Worm (Caenorhabditis elegans) whole organism, L3 larva: ENCODE measurements around the gene col-94.

ENCODE experiments used
- ZK546.5 ChIP-seq: sonication (generic microtip); optimal IDR thresholded peaks from 2 replicates; lab custom pipeline; 2017; ENCODE audit warnings: missing biosample characterization, missing genetic modification characterization
- aly-2 ChIP-seq: fragments of 150-350 bp; optimal IDR thresholded peaks from 2 replicates; lab custom pipeline; 2014; ENCODE audit warnings: missing biosample characterization, missing genetic modification characterization
- ama-1 ChIP-seq: fragments of 150-350 bp; optimal IDR thresholded peaks from 2 replicates; lab custom pipeline; 2018
- daf-12 ChIP-seq: fragments of 150-350 bp; optimal IDR thresholded peaks from 2 replicates; lab custom pipeline; 2014; ENCODE audit warnings: missing biosample characterization, missing genetic modification reagents, missing genetic modification characterization
- egl-27 ChIP-seq: sonication (generic microtip); optimal IDR thresholded peaks from 4 replicates; lab custom pipeline; 2017; ENCODE audit warnings: missing biosample characterization, missing genetic modification reagents, missing genetic modification characterization
- egl-5 ChIP-seq: fragments of 150-350 bp; optimal IDR thresholded peaks from 2 replicates; lab custom pipeline; 2017; ENCODE audit warnings: missing biosample characterization, missing genetic modification reagents, missing genetic modification characterization, inconsistent platforms
- elt-1 ChIP-seq: fragments of 150-350 bp; optimal IDR thresholded peaks from 2 replicates; lab custom pipeline; 2014; ENCODE audit warnings: missing biosample characterization, missing genetic modification characterization
- elt-2 ChIP-seq: sonication (generic microtip); optimal IDR thresholded peaks from 2 replicates; lab custom pipeline; 2016; ENCODE audit warnings: missing genetic modification reagents, mild to moderate bottlenecking, missing genetic modification characterization, missing compliant biosample characterization
- elt-3 ChIP-seq, 3 experiments: fragments of 150-350 bp in 1 of 3; sonication (generic microtip) in 2 of 3; optimal IDR thresholded peaks; 2 replicates in 2 of 3; 4 replicates in 1 of 3; lab custom pipeline; 2014 to 2017; ENCODE audit warnings: missing biosample characterization in 3 of 3, missing genetic modification characterization in 3 of 3
- eor-1 ChIP-seq, 2 experiments: fragments of 150-350 bp; optimal IDR thresholded peaks; 2 replicates each; lab custom pipeline; 2014 to 2018; ENCODE audit warnings: missing biosample characterization in 2 of 2, missing genetic modification characterization in 2 of 2
- fkh-2 ChIP-seq: fragments of 150-350 bp; optimal IDR thresholded peaks from 2 replicates; lab custom pipeline; 2014; ENCODE audit warnings: missing biosample characterization, missing genetic modification reagents, missing genetic modification characterization
- hmg-11 ChIP-seq: sonication (generic microtip); optimal IDR thresholded peaks from 2 replicates; lab custom pipeline; 2016; ENCODE audit warnings: missing genetic modification characterization, missing compliant biosample characterization
- jun-1 ChIP-seq: fragments of 150-350 bp; optimal IDR thresholded peaks from 2 replicates; lab custom pipeline; 2014; ENCODE audit warnings: missing biosample characterization, missing genetic modification reagents, missing genetic modification characterization
- lin-39 ChIP-seq: fragments of 150-350 bp; optimal IDR thresholded peaks from 2 replicates; lab custom pipeline; 2018; ENCODE audit warnings: missing biosample characterization, missing genetic modification reagents, missing genetic modification characterization
- lsy-12 ChIP-seq: sonication (generic microtip); optimal IDR thresholded peaks from 2 replicates; lab custom pipeline; 2016; ENCODE audit warnings: mild to moderate bottlenecking, missing genetic modification characterization, missing compliant biosample characterization
- mdl-1 ChIP-seq: fragments of 150-350 bp; optimal IDR thresholded peaks from 2 replicates; lab custom pipeline; 2014; ENCODE audit warnings: missing biosample characterization, missing genetic modification characterization
- nhr-11 ChIP-seq: fragments of 150-350 bp; optimal IDR thresholded peaks from 2 replicates; lab custom pipeline; 2014; ENCODE audit warnings: missing biosample characterization, missing genetic modification characterization
- nhr-23 ChIP-seq: fragments of 150-350 bp; optimal IDR thresholded peaks from 2 replicates; lab custom pipeline; 2014; ENCODE audit warnings: missing biosample characterization, missing genetic modification reagents, missing genetic modification characterization
- nhr-25 ChIP-seq: sonication (generic microtip); optimal IDR thresholded peaks from 2 replicates; lab custom pipeline; 2017; ENCODE audit warnings: missing biosample characterization, missing genetic modification characterization
- nhr-28 ChIP-seq: fragments of 150-350 bp; optimal IDR thresholded peaks from 2 replicates; lab custom pipeline; 2014; ENCODE audit warnings: missing biosample characterization, missing genetic modification characterization
- nhr-43 ChIP-seq: sonication (generic microtip); optimal IDR thresholded peaks from 2 replicates; lab custom pipeline; 2016; ENCODE audit warnings: mild to moderate bottlenecking, missing genetic modification characterization, missing compliant biosample characterization; ENCODE audit not compliant: poor library complexity, severe bottlenecking
- nhr-67 ChIP-seq: fragments of 150-350 bp; optimal IDR thresholded peaks from 2 replicates; lab custom pipeline; 2014; ENCODE audit warnings: missing biosample characterization, missing genetic modification characterization
- nhr-76 ChIP-seq: fragments of 150-350 bp; sonication (generic microtip); optimal IDR thresholded peaks from 5 replicates; lab custom pipeline; 2014; ENCODE audit warnings: missing biosample characterization, missing genetic modification characterization
- nhr-77 ChIP-seq: fragments of 150-350 bp; optimal IDR thresholded peaks from 2 replicates; lab custom pipeline; 2014; ENCODE audit warnings: missing biosample characterization, missing genetic modification characterization
- pha-4 ChIP-seq: fragments of 150-350 bp; optimal IDR thresholded peaks from 2 replicates; lab custom pipeline; 2014; ENCODE audit warnings: missing biosample characterization, missing genetic modification reagents, missing genetic modification characterization
- pqm-1 ChIP-seq: fragments of 150-350 bp; optimal IDR thresholded peaks from 2 replicates; lab custom pipeline; 2017; ENCODE audit warnings: missing biosample characterization, missing genetic modification characterization, inconsistent platforms
- sea-2 ChIP-seq: fragments of 150-350 bp; sonication (generic microtip); optimal IDR thresholded peaks from 4 replicates; lab custom pipeline; 2014; ENCODE audit warnings: missing biosample characterization, missing genetic modification reagents, missing genetic modification characterization
- skn-1 ChIP-seq: fragments of 150-350 bp; optimal IDR thresholded peaks from 2 replicates; lab custom pipeline; 2014; ENCODE audit warnings: missing biosample characterization, missing genetic modification characterization
- snpc-4 ChIP-seq: fragments of 150-350 bp; optimal IDR thresholded peaks from 2 replicates; lab custom pipeline; 2014; ENCODE audit warnings: missing biosample characterization, missing genetic modification characterization
- tbx-2 ChIP-seq: sonication (generic microtip); optimal IDR thresholded peaks from 2 replicates; lab custom pipeline; 2016; ENCODE audit warnings: mild to moderate bottlenecking, missing genetic modification characterization, missing compliant biosample characterization
- unc-62 ChIP-seq: fragments of 150-350 bp; sonication (generic microtip); optimal IDR thresholded peaks from 4 replicates; lab custom pipeline; 2014; ENCODE audit warnings: missing biosample characterization, missing genetic modification reagents, missing genetic modification characterization
- zag-1 ChIP-seq: fragments of 150-350 bp; optimal IDR thresholded peaks from 2 replicates; lab custom pipeline; 2014; ENCODE audit warnings: missing biosample characterization, missing genetic modification characterization
- ztf-11 ChIP-seq: fragments of 150-350 bp; optimal IDR thresholded peaks from 2 replicates; lab custom pipeline; 2014; ENCODE audit warnings: missing biosample characterization, missing genetic modification characterization
- ztf-4 ChIP-seq: fragments of 150-350 bp; optimal IDR thresholded peaks from 2 replicates; lab custom pipeline; 2014; ENCODE audit warnings: missing biosample characterization, missing genetic modification characterization

The col-94 gene

ce11 chrIII:10989491-10990032 is 1.9 kb upstream of the col-94 start (continued):
- TF ChIP-seq pqm-1 (tag; lab: Kevin White, UChicago) = peak; percentile 37
- TF ChIP-seq jun-1 (tag; lab: Kevin White, UChicago) = peak; percentile 89
- peak; percentile 95 for TF ChIP-seq nhr-23 (tag; lab: Kevin White, UChicago)
- peak; percentile 87 for TF ChIP-seq nhr-77
- TF ChIP-seq aly-2 = peak; percentile 88
- TF ChIP-seq daf-12 = no peak
- TF ChIP-seq nhr-11 (tag; lab: Kevin White, UChicago) = peak; percentile 26
- no peak for TF ChIP-seq nhr-28 (tag; lab: Kevin White, UChicago)
- peak; percentile 76 for TF ChIP-seq unc-62 (GFP tag; lab: Kevin White, UChicago)
- TF ChIP-seq ZK546.5 = no peak
- TF ChIP-seq hmg-11 (tag; lab: Kevin White, UChicago) = peak; percentile 100
- TF ChIP-seq zag-1 (tag; lab: Kevin White, UChicago) = peak; percentile 67

DNA sequence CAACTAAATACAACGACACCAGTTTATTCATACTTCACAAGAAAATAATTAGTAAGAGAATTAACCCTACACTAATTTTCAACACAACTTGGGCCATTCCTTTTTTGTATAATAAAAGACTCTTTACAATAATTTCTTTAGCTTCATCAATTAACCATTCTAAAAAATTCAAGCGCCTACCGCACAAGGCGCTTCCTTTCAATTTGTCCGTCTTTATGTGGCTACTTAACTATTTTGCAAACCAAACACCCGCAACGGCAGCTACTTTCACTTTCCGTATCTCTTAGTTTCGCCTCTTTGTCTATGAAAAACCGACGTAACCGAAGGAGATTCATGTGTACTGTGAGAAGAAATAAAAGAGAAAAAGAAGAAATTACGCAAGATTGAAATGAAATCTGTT is 1.2 kb downstream of the col-94 start:
- TF ChIP-seq nhr-25 (tag; lab: Kevin White, UChicago) (peak; percentile 25), nhr-43 (peak; percentile 48)
- TF ChIP-seq, all 47 proteins: peak for 2; not testable (repeated sequence) for 45

DNA sequence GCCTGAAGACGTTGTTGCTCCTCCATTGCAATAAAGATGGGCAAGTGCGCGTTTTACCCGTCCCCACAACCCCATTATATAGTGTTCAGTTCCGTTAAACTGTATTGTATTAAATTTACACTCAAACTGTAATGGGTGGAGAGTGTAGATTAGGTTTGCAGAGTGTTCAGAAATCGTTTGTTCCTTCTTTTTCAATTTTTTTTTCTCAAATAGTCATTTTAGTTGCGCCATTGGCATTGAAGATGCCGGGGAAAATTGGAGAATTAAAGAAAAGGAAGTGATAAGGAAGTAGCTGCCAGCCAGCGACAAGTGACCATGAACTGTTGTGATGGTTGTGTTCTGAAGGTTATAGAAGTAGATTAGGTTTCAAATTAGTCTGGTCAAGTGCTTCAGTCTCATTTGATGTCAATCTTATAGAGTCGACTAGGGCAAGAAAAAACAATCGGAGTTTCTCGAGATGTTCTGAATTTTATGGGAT is 2.1 kb downstream of the col-94 start, which contains the start of gene col-93:
TSS of gene col-93 (minus strand) at position 51 of the 478 bp plus-strand sequence.
- no peak for TF ChIP-seq elt-1 (tag; lab: Kevin White, UChicago)
- no peak for TF ChIP-seq ZK546.5
- no peak for TF ChIP-seq eor-1 (tag; optimal IDR thresholded peaks at IDR 0.05; lab: Kevin White, UChicago)
- peak; percentile 86 for TF ChIP-seq nhr-25 (tag; lab: Kevin White, UChicago)
- TF ChIP-seq skn-1 = no peak
- TF ChIP-seq elt-3 (tag; optimal IDR thresholded peaks at IDR 0.05; lab: Kevin White, UChicago) = peak in 1 of 3 experiments; percentile 49
- TF ChIP-seq nhr-43 = no peak
- no peak for TF ChIP-seq nhr-76 (tag; lab: Kevin White, UChicago)
- TF ChIP-seq lin-39 (tag; lab: Kevin White, UChicago) = no peak
- no peak for TF ChIP-seq aly-2
- no peak for TF ChIP-seq sea-2 (GFP tag; lab: Kevin White, UChicago)
- peak; percentile 14 for TF ChIP-seq unc-62 (GFP tag; lab: Kevin White, UChicago)
- no peak for TF ChIP-seq lsy-12

- no peak for TF ChIP-seq nhr-76 (tag; lab: Kevin White, UChicago)
- TF ChIP-seq nhr-25 (tag; lab: Kevin White, UChicago) = peak; percentile 4
Observed at ce11 chrIII:10983153-10983552, 4.5 kb downstream of the col-94 start, which contains the start of gene col-92. col-92 (minus strand) TSS chrIII:10983253.

DNA sequence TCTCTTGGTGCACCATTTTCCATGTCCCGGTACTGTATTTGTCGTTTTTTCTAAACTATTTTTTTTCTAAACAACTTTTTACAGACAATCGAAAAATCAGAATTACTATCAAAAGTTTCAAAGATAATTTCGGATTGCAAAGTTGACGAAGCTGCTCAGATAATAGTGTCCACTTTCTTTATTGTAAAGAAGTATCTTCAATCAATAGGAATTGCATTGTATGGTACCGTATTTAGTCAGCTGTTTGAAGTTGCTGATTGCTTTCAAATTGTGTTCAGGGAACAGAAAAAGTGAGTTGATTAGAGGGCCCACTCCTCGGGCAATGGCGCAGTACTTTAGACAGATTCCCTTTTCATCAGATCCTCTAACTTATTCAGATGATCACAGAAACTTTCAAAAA is 6.1 kb downstream of the col-94 start:
- TF ChIP-seq ztf-4 (tag; lab: Kevin White, UChicago) (no peak), tbx-2 (no peak), aly-2 (no peak), egl-27 (tag; lab: Kevin White, UChicago) (no peak), fkh-2 (tag; lab: Kevin White, UChicago) (no peak), egl-5 (tag; lab: Kevin White, UChicago) (no peak), daf-12 (no peak), pha-4 (tag; lab: Kevin White, UChicago) (no peak), nhr-77 (no peak), nhr-67 (tag; lab: Kevin White, UChicago) (no peak), pqm-1 (tag; lab: Kevin White, UChicago) (no peak), mdl-1 (tag; lab: Kevin White, UChicago) (no peak), snpc-4 (tag; lab: Kevin White, UChicago) (no peak), ztf-11 (tag; lab: Kevin White, UChicago) (no peak), ama-1 (no peak), elt-2 (no peak), skn-1 (no peak)
